Worm (Caenorhabditis elegans) whole organism, mixed stage, embryonic: ENCODE measurements around the gene C37H5.14.

ENCODE experiments used
- M03D4.4 ChIP-seq: sonication (generic microtip); optimal IDR thresholded peaks from 2 replicates; lab custom pipeline; 2017; ENCODE audit warnings: mild to moderate bottlenecking, missing genetic modification characterization, missing compliant biosample characterization
- bed-3 ChIP-seq: fragments of 200-800 bp; sonication (Bioruptor generic); optimal IDR thresholded peaks from 3 replicates; lab custom pipeline; 2018; ENCODE audit warnings: mild to moderate bottlenecking, missing genetic modification characterization, moderate library complexity, missing compliant biosample characterization
- blmp-1 ChIP-seq: fragments of 150-350 bp; optimal IDR thresholded peaks from 2 replicates; lab custom pipeline; 2014; ENCODE audit warnings: missing biosample characterization, missing genetic modification characterization
- ceh-39 ChIP-seq: fragments of 150-350 bp; optimal IDR thresholded peaks from 2 replicates; lab custom pipeline; 2014; ENCODE audit warnings: missing biosample characterization, missing genetic modification characterization
- ceh-43 ChIP-seq: fragments of 200-800 bp; sonication (Bioruptor generic); optimal IDR thresholded peaks from 2 replicates; lab custom pipeline; 2018; ENCODE audit warnings: mild to moderate bottlenecking, missing genetic modification characterization, moderate library complexity, missing compliant biosample characterization
- ceh-83 ChIP-seq: fragments of 200-800 bp; sonication (Bioruptor generic); optimal IDR thresholded peaks from 2 replicates; lab custom pipeline; 2018; ENCODE audit warnings: mild to moderate bottlenecking, missing genetic modification characterization, missing compliant biosample characterization
- ces-1 ChIP-seq: fragments of 150-350 bp; optimal IDR thresholded peaks from 2 replicates; lab custom pipeline; 2014; ENCODE audit warnings: missing biosample characterization, missing genetic modification reagents, missing genetic modification characterization
- cnd-1 ChIP-seq: fragments of 200-800 bp; sonication (Bioruptor generic); optimal IDR thresholded peaks from 2 replicates; lab custom pipeline; 2018; ENCODE audit warnings: mild to moderate bottlenecking, missing genetic modification characterization, missing compliant biosample characterization
- drap-1 ChIP-seq: fragments of 200-800 bp; sonication (Bioruptor generic); optimal IDR thresholded peaks from 3 replicates; lab custom pipeline; 2018; ENCODE audit warnings: mild to moderate bottlenecking, missing genetic modification characterization, missing compliant biosample characterization
- elt-1 ChIP-seq: sonication (generic microtip); optimal IDR thresholded peaks from 2 replicates; lab custom pipeline; 2017; ENCODE audit warnings: missing genetic modification characterization, mild to moderate bottlenecking, missing compliant biosample characterization, antibody characterized with exemption, moderate library complexity, borderline replicate concordance; ENCODE audit not compliant: insufficient read depth
- elt-3 ChIP-seq: fragments of 150-350 bp; optimal IDR thresholded peaks from 2 replicates; lab custom pipeline; 2014; ENCODE audit warnings: missing biosample characterization, missing genetic modification characterization
- flh-1 ChIP-seq: fragments of 200-800 bp; sonication (Bioruptor generic); optimal IDR thresholded peaks from 2 replicates; lab custom pipeline; 2018; ENCODE audit warnings: mild to moderate bottlenecking, missing genetic modification characterization, moderate library complexity, missing compliant biosample characterization
- ham-2 ChIP-seq: fragments of 200-800 bp; sonication (Bioruptor generic); optimal IDR thresholded peaks from 2 replicates; lab custom pipeline; 2018; ENCODE audit warnings: mild to moderate bottlenecking, missing genetic modification characterization, missing compliant biosample characterization
- hlh-1 ChIP-seq: fragments of 150-350 bp; optimal IDR thresholded peaks from 2 replicates; lab custom pipeline; 2014; ENCODE audit warnings: missing biosample characterization, missing genetic modification reagents, missing genetic modification characterization
- lin-13 ChIP-seq: fragments of 150-350 bp; optimal IDR thresholded peaks from 2 replicates; lab custom pipeline; 2014; ENCODE audit warnings: missing biosample characterization, missing genetic modification characterization
- lin-32 ChIP-seq: fragments of 200-800 bp; sonication (Bioruptor generic); optimal IDR thresholded peaks from 2 replicates; lab custom pipeline; 2018; ENCODE audit warnings: mild to moderate bottlenecking, missing genetic modification characterization, missing compliant biosample characterization
- lsy-2 ChIP-seq: fragments of 150-350 bp; optimal IDR thresholded peaks from 2 replicates; lab custom pipeline; 2014; ENCODE audit warnings: missing biosample characterization, missing genetic modification characterization
- mab-5 ChIP-seq: fragments of 150-350 bp; optimal IDR thresholded peaks from 2 replicates; lab custom pipeline; 2014; ENCODE audit warnings: missing biosample characterization, missing genetic modification characterization
- mep-1 ChIP-seq: fragments of 150-350 bp; optimal IDR thresholded peaks from 2 replicates; lab custom pipeline; 2017; ENCODE audit warnings: missing biosample characterization, missing genetic modification reagents, missing genetic modification characterization, inconsistent platforms
- mls-2 ChIP-seq: sonication (generic microtip); optimal IDR thresholded peaks from 2 replicates; lab custom pipeline; 2016; ENCODE audit warnings: mild to moderate bottlenecking, missing genetic modification characterization, moderate library complexity, missing compliant biosample characterization
- nhr-12 ChIP-seq: fragments of 150-350 bp; optimal IDR thresholded peaks from 2 replicates; lab custom pipeline; 2014; ENCODE audit warnings: missing biosample characterization, missing genetic modification characterization
- nhr-28 ChIP-seq: fragments of 150-350 bp; optimal IDR thresholded peaks from 2 replicates; lab custom pipeline; 2014; ENCODE audit warnings: missing biosample characterization, missing genetic modification characterization
- nhr-76 ChIP-seq: sonication (generic microtip); optimal IDR thresholded peaks from 2 replicates; lab custom pipeline; 2017; ENCODE audit warnings: missing biosample characterization, missing genetic modification characterization
- pha-4 ChIP-seq: fragments of 150-350 bp; optimal IDR thresholded peaks from 2 replicates; lab custom pipeline; 2018; ENCODE audit warnings: missing biosample characterization, missing genetic modification reagents, missing genetic modification characterization
- sem-2 ChIP-seq: fragments of 200-800 bp; sonication (Bioruptor generic); optimal IDR thresholded peaks from 2 replicates; lab custom pipeline; 2018; ENCODE audit warnings: mild to moderate bottlenecking, missing genetic modification characterization, missing compliant biosample characterization
- snpc-4 ChIP-seq: fragments of 150-350 bp; optimal IDR thresholded peaks from 2 replicates; lab custom pipeline; 2014; ENCODE audit warnings: missing biosample characterization, missing genetic modification characterization
- sptf-1 ChIP-seq: sonication (generic microtip); optimal IDR thresholded peaks from 2 replicates; lab custom pipeline; 2017; ENCODE audit warnings: mild to moderate bottlenecking, missing genetic modification characterization, moderate library complexity, missing compliant biosample characterization
- tbx-8 ChIP-seq: fragments of 200-800 bp; sonication (Bioruptor generic); optimal IDR thresholded peaks from 2 replicates; lab custom pipeline; 2018; ENCODE audit warnings: mild to moderate bottlenecking, missing genetic modification characterization, moderate library complexity, missing compliant biosample characterization
- unc-120 ChIP-seq: sonication (generic microtip); optimal IDR thresholded peaks from 2 replicates; lab custom pipeline; 2017; ENCODE audit warnings: missing genetic modification characterization, missing compliant biosample characterization; ENCODE audit not compliant: poor library complexity, severe bottlenecking
- unc-39 ChIP-seq: fragments of 150-350 bp; optimal IDR thresholded peaks from 2 replicates; lab custom pipeline; 2014; ENCODE audit warnings: missing biosample characterization, missing genetic modification characterization
- unc-62 ChIP-seq: fragments of 150-350 bp; optimal IDR thresholded peaks from 2 replicates; lab custom pipeline; 2014; ENCODE audit warnings: missing biosample characterization, missing genetic modification reagents, missing genetic modification characterization
- zip-8 ChIP-seq: fragments of 150-350 bp; optimal IDR thresholded peaks from 2 replicates; lab custom pipeline; 2014; ENCODE audit warnings: missing biosample characterization, missing genetic modification characterization
- ztf-11 ChIP-seq: fragments of 150-350 bp; optimal IDR thresholded peaks from 2 replicates; lab custom pipeline; 2014; ENCODE audit warnings: missing biosample characterization, missing genetic modification characterization

The C37H5.14 gene

DNA sequence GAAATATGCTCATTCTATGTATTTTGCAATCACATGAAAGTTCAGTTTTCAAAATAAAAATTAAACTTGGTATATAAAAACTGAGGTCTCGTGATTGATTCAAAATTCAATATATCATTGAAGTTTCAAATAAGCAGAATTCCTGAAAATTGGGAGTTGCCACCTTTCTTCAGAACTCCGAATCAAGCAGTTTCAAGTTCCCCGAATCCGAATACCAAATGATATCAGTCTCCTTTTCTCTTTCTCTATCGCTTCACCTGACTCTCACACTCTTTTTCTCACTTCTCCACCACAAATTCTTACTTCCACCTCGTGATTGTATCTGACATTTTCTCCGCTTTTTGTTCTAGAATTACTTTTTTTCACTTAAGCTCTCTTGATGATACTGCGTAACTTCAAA lies 39.9 kb downstream of the C37H5.14 start, which contains the start of gene R02F11.2:
Gene R02F11.2, plus strand, starts transcription at position 292 of the 400 bp plus-strand sequence.
- no peak for TF ChIP-seq mab-5 (tag; lab: Kevin White, UChicago)
- no peak for TF ChIP-seq elt-3
- TF ChIP-seq ces-1 (GFP tag; lab: Kevin White, UChicago) = no peak
- TF ChIP-seq blmp-1 (tag; lab: Kevin White, UChicago) = no peak
- TF ChIP-seq mls-2 (tag; lab: Kevin White, UChicago) = no peak
- no peak for TF ChIP-seq unc-120 (tag; lab: Kevin White, UChicago)
- TF ChIP-seq drap-1 (GFP tag; lab: Kevin White, UChicago) = no peak
- TF ChIP-seq tbx-8 (GFP tag; lab: Kevin White, UChicago) = no peak
- no peak for TF ChIP-seq ceh-39 (tag; lab: Kevin White, UChicago)
- no peak for TF ChIP-seq snpc-4
- no peak for TF ChIP-seq lsy-2 (tag; lab: Kevin White, UChicago)
- TF ChIP-seq pha-4 = no peak
- TF ChIP-seq lin-13 (tag; lab: Kevin White, UChicago) = no peak
- TF ChIP-seq hlh-1 (tag; lab: Kevin White, UChicago) = no peak
- TF ChIP-seq sptf-1 (tag; lab: Kevin White, UChicago) = no peak
- no peak for TF ChIP-seq mep-1 (tag; lab: Kevin White, UChicago)
- no peak for TF ChIP-seq unc-62
- no peak for TF ChIP-seq ceh-43 (GFP tag; lab: Kevin White, UChicago)
- no peak for TF ChIP-seq ceh-83 (GFP tag; lab: Kevin White, UChicago)
- no peak for TF ChIP-seq ham-2

DNA sequence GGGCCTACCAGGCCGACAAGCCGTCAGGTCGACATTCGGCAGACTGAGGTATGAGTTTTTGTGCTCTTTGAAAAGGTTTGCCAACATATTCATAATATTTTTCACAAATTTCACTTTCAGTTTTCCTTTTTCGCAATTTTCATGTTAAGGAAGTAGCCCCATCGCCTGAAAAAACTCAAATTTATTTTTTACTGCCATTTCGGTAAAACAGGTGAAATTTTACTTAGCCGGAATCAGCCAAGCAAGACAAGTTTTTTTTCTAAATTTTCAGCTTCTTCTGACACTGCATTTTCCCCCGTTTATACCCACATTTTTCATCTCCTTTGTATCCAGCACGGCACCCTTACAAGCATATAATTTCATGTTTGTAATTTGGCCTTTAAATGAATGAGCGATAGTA lies 42.6 kb downstream of the C37H5.14 start, which contains the start of gene R02F11.11:
Gene R02F11.11, plus strand, starts transcription at position 301 of the 400 bp plus-strand sequence.
- no peak for TF ChIP-seq ceh-43 (GFP tag; lab: Kevin White, UChicago)

DNA sequence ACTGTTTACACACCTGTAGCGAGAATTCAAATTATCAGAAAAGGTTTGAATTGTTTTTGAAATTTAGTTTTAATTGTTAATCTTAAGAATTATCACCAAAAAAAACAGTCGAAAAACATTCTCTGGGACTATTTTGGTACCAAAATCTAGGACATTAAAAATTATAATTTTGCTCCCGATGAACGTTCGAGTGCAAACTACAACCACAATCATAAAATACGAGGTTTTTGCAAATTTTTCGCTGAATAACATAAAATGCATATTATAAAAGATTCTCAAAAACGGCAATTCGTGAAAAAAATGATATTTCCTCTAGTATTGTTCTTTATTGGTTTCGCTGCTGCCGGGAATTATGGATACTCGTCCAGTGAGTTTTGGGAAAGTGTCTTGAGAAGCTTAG lies 43.8 kb downstream of the C37H5.14 start, which contains the start of gene R02F11.12:
Gene R02F11.12, plus strand, starts transcription at position 301 of the 400 bp plus-strand sequence.
- no peak for TF ChIP-seq M03D4.4 (tag; lab: Kevin White, UChicago)
- TF ChIP-seq ham-2 = no peak
- TF ChIP-seq flh-1 (GFP tag; lab: Kevin White, UChicago) = no peak
- no peak for TF ChIP-seq nhr-28 (tag; lab: Kevin White, UChicago)
- no peak for TF ChIP-seq bed-3 (GFP tag; lab: Kevin White, UChicago)
- no peak for TF ChIP-seq ceh-83 (GFP tag; lab: Kevin White, UChicago)
- no peak for TF ChIP-seq lin-32
- no peak for TF ChIP-seq mls-2 (tag; lab: Kevin White, UChicago)
- TF ChIP-seq, all 35 proteins: peak for 0

DNA sequence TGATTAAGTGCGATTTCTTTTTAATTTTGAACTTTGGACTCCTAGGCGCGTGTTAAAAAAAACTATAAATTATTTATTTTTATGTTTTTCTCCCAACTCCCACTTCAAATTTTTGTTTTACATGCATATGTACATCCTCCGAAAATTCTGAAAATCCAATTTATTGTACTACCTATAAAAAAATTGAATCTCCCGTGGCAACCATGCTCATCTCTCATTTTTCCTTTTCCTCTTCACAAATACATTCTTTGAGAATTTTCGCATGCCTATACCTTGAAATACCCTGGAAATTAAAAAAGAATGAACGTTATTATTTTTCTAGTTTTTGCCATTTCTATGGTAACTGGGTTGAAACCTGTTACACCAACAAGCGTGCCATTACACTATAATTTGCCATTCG lies 45.4 kb downstream of the C37H5.14 start, which contains the start of gene R02F11.10:
Gene R02F11.10, plus strand, starts transcription at position 301 of the 400 bp plus-strand sequence.
- no peak for TF ChIP-seq ces-1 (GFP tag; lab: Kevin White, UChicago)
- TF ChIP-seq drap-1 (GFP tag; lab: Kevin White, UChicago) = no peak
- TF ChIP-seq lin-13 (tag; lab: Kevin White, UChicago) = no peak
- no peak for TF ChIP-seq unc-62
- no peak for TF ChIP-seq bed-3 (GFP tag; lab: Kevin White, UChicago)
- TF ChIP-seq ceh-83 (GFP tag; lab: Kevin White, UChicago) = no peak
- TF ChIP-seq ceh-39 (tag; lab: Kevin White, UChicago) = no peak
- no peak for TF ChIP-seq cnd-1 (tag; lab: Kevin White, UChicago)
- TF ChIP-seq mep-1 (tag; lab: Kevin White, UChicago) = no peak
- TF ChIP-seq elt-3 = no peak
- no peak for TF ChIP-seq lin-32
- TF ChIP-seq ham-2 = no peak
- TF ChIP-seq zip-8 (tag; lab: Kevin White, UChicago) = no peak
- no peak for TF ChIP-seq unc-39
- no peak for TF ChIP-seq nhr-28 (tag; lab: Kevin White, UChicago)
- TF ChIP-seq mls-2 (tag; lab: Kevin White, UChicago) = no peak
- no peak for TF ChIP-seq nhr-76 (tag; lab: Kevin White, UChicago)
- no peak for TF ChIP-seq unc-120 (tag; lab: Kevin White, UChicago)

DNA sequence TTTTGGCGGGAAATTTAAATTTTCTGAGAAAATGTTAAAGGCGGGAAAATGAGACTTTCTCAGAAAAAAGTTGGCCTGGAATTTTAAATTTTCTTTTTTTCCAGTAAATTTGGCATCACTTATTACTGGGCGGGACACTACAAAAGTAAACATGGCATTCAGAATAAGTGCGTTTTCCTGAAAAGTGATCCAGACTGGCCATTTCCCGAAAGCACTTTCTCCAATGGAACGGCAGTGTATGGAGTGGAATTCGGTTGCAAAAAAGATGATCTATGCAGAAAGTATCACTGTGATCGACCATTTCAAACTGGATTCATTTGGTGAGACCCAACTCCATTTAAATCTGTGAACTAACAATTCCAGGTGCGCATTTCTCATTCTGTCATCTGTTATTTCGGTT lies 46.3 kb downstream of the C37H5.14 start:
- TF ChIP-seq ceh-83 (GFP tag; lab: Kevin White, UChicago) (no peak), mab-5 (tag; lab: Kevin White, UChicago) (no peak), nhr-12 (tag; lab: Kevin White, UChicago) (no peak), unc-39 (no peak), sem-2 (GFP tag; lab: Kevin White, UChicago) (no peak), tbx-8 (GFP tag; lab: Kevin White, UChicago) (no peak), elt-1 (tag; lab: Kevin White, UChicago) (no peak), unc-120 (tag; lab: Kevin White, UChicago) (no peak), drap-1 (GFP tag; lab: Kevin White, UChicago) (no peak), ces-1 (GFP tag; lab: Kevin White, UChicago) (no peak), ztf-11 (no peak)
